Worm (Caenorhabditis elegans) whole organism, L1 larva: ENCODE data around the gene F11C1.9.
A peak's percentile ranks its signal among the peaks of the same experiment; 100 is the strongest.

Experiments
- C04F5.9 ChIP-seq: sonication (generic microtip); optimal IDR thresholded peaks from 2 replicates; lab custom pipeline; 2016; ENCODE audit warnings: missing genetic modification characterization, missing compliant biosample characterization
- C16A3.4 ChIP-seq: fragments of 150-350 bp; optimal IDR thresholded peaks from 2 replicates; lab custom pipeline; 2014; ENCODE audit warnings: missing biosample characterization, missing genetic modification characterization
- C34B4.2 ChIP-seq: sonication (generic microtip); optimal IDR thresholded peaks from 2 replicates; lab custom pipeline; 2017; ENCODE audit warnings: mild to moderate bottlenecking, missing genetic modification characterization, missing compliant biosample characterization
- F16B12.6 ChIP-seq: fragments of 150-350 bp; optimal IDR thresholded peaks from 2 replicates; lab custom pipeline; 2014; ENCODE audit warnings: missing biosample characterization, missing genetic modification characterization
- Y116A8C.19 ChIP-seq: sonication (generic microtip); optimal IDR thresholded peaks from 2 replicates; lab custom pipeline; 2016; ENCODE audit warnings: missing compliant biosample characterization, missing genetic modification characterization, borderline replicate concordance
- alr-1 ChIP-seq: fragments of 200-800 bp; sonication (Bioruptor generic); optimal IDR thresholded peaks from 2 replicates; lab custom pipeline; 2018; ENCODE audit warnings: borderline replicate concordance, mild to moderate bottlenecking, missing genetic modification characterization, missing compliant biosample characterization
- ceh-63 ChIP-seq: fragments of 200-800 bp; sonication (Bioruptor generic); optimal IDR thresholded peaks from 2 replicates; lab custom pipeline; 2018; ENCODE audit warnings: mild to moderate bottlenecking, missing genetic modification characterization, missing compliant biosample characterization
- ceh-82 ChIP-seq, 3 experiments: fragments of 150-350 bp in 1 of 3; sonication (generic microtip) in 2 of 3; optimal IDR thresholded peaks; 2 replicates each; lab custom pipeline; 2014 to 2017; ENCODE audit warnings: missing biosample characterization in 3 of 3, missing genetic modification characterization in 3 of 3
- ceh-88 ChIP-seq: fragments of 200-800 bp; sonication (Bioruptor generic); IDR thresholded peaks from 2 replicates; pipeline ENCODE4 v1.3.6; 2022; ENCODE audit warnings: missing genetic modification characterization, missing compliant biosample characterization
- ceh-90 ChIP-seq: sonication (generic microtip); optimal IDR thresholded peaks from 2 replicates; lab custom pipeline; 2016; ENCODE audit warnings: missing genetic modification characterization, missing compliant biosample characterization
- ces-1 ChIP-seq: fragments of 150-350 bp; optimal IDR thresholded peaks from 2 replicates; lab custom pipeline; 2014; ENCODE audit warnings: missing biosample characterization, missing genetic modification reagents, missing genetic modification characterization
- dsc-1 ChIP-seq: sonication (generic microtip); optimal IDR thresholded peaks from 2 replicates; lab custom pipeline; 2016; ENCODE audit warnings: mild to moderate bottlenecking, missing genetic modification characterization, missing compliant biosample characterization
- efl-3 ChIP-seq: fragments of 200-800 bp; sonication (Bioruptor generic); optimal IDR thresholded peaks from 2 replicates; lab custom pipeline; 2018; ENCODE audit warnings: mild to moderate bottlenecking, missing genetic modification characterization, missing compliant biosample characterization
- egl-13 ChIP-seq: sonication (generic microtip); optimal IDR thresholded peaks from 2 replicates; lab custom pipeline; 2016; ENCODE audit warnings: missing genotype, missing genetic modification reagents, missing genetic modification characterization, missing compliant biosample characterization
- elt-2 ChIP-seq: sonication (generic microtip); optimal IDR thresholded peaks from 2 replicates; lab custom pipeline; 2016; ENCODE audit warnings: missing genetic modification characterization, mild to moderate bottlenecking, inconsistent platforms, missing compliant biosample characterization, missing genetic modification reagents
- elt-3 ChIP-seq, 6 experiments: fragments of 150-350 bp in 1 of 6; sonication (generic microtip); optimal IDR thresholded peaks; 2 replicates each; lab custom pipeline; 2017 to 2018; ENCODE audit warnings: missing biosample characterization in 6 of 6, missing genetic modification characterization in 6 of 6, inconsistent platforms in 1 of 6
- fkh-4 ChIP-seq: sonication (generic microtip); optimal IDR thresholded peaks from 2 replicates; lab custom pipeline; 2016; ENCODE audit warnings: missing compliant biosample characterization, missing genetic modification characterization, borderline replicate concordance
- fkh-8 ChIP-seq: sonication (generic microtip); optimal IDR thresholded peaks from 2 replicates; lab custom pipeline; 2016; ENCODE audit warnings: mild to moderate bottlenecking, missing genetic modification characterization, missing compliant biosample characterization
- fos-1 ChIP-seq: fragments of 150-350 bp; optimal IDR thresholded peaks from 2 replicates; lab custom pipeline; 2014; ENCODE audit warnings: missing biosample characterization, missing genetic modification characterization
- grh-1 ChIP-seq: fragments of 200-800 bp; sonication (Bioruptor generic); IDR thresholded peaks from 2 replicates; pipeline ENCODE4 v1.3.6; 2022; ENCODE audit warnings: missing genetic modification reagents, missing genetic modification characterization, missing compliant biosample characterization
- hpl-2 ChIP-seq: fragments of 150-350 bp; optimal IDR thresholded peaks from 2 replicates; lab custom pipeline; 2014; ENCODE audit warnings: missing biosample characterization, missing genetic modification reagents, missing genetic modification characterization
- jun-1 ChIP-seq: fragments of 150-350 bp; optimal IDR thresholded peaks from 2 replicates; lab custom pipeline; 2014; ENCODE audit warnings: missing biosample characterization, missing genetic modification reagents, missing genetic modification characterization
- lin-13 ChIP-seq: fragments of 150-350 bp; optimal IDR thresholded peaks from 2 replicates; lab custom pipeline; 2014; ENCODE audit warnings: missing biosample characterization, missing genetic modification reagents, missing genetic modification characterization
- lin-14 ChIP-seq: fragments of 200-800 bp; sonication (Bioruptor generic); optimal IDR thresholded peaks from 2 replicates; lab custom pipeline; 2018; ENCODE audit warnings: mild to moderate bottlenecking, missing genetic modification characterization, moderate library complexity, missing compliant biosample characterization
- lin-15B ChIP-seq: fragments of 150-350 bp; sonication (generic microtip); optimal IDR thresholded peaks from 3 replicates; lab custom pipeline; 2014; ENCODE audit warnings: missing biosample characterization, missing genetic modification characterization
- lin-35 ChIP-seq, 2 experiments: fragments of 150-350 bp; optimal IDR thresholded peaks; 2 replicates each; lab custom pipeline; 2014; ENCODE audit warnings: missing biosample characterization in 2 of 2, missing genetic modification characterization in 2 of 2, missing genetic modification reagents in 2 of 2
- lir-3 ChIP-seq: sonication (generic microtip); optimal IDR thresholded peaks from 2 replicates; lab custom pipeline; 2016; ENCODE audit warnings: mild to moderate bottlenecking, missing genetic modification characterization, moderate library complexity, missing compliant biosample characterization; ENCODE audit not compliant: poor library complexity
- mab-9 ChIP-seq: fragments of 200-800 bp; sonication (Bioruptor generic); IDR thresholded peaks from 2 replicates; pipeline ENCODE4 v1.3.6; 2022; ENCODE audit warnings: missing genetic modification reagents, missing genetic modification characterization, missing compliant biosample characterization
- mdl-1 ChIP-seq, 2 experiments: fragments of 150-350 bp; optimal IDR thresholded peaks; 2 replicates each; lab custom pipeline; 2014 to 2017; ENCODE audit warnings: missing biosample characterization in 2 of 2, missing genetic modification characterization in 2 of 2, inconsistent platforms in 1 of 2
- mef-2 ChIP-seq: fragments of 150-350 bp; optimal IDR thresholded peaks from 2 replicates; lab custom pipeline; 2014; ENCODE audit warnings: missing biosample characterization, missing genetic modification characterization
- nhr-12 ChIP-seq: sonication (generic microtip); optimal IDR thresholded peaks from 2 replicates; lab custom pipeline; 2017; ENCODE audit warnings: missing biosample characterization, missing genetic modification characterization
- nhr-237 ChIP-seq: fragments of 150-350 bp; optimal IDR thresholded peaks from 2 replicates; lab custom pipeline; 2014; ENCODE audit warnings: missing biosample characterization, missing genetic modification characterization
- nhr-71 ChIP-seq: sonication (generic microtip); optimal IDR thresholded peaks from 2 replicates; lab custom pipeline; 2016; ENCODE audit warnings: mild to moderate bottlenecking, missing genetic modification characterization, moderate library complexity, missing compliant biosample characterization
- nhr-77 ChIP-seq: fragments of 150-350 bp; optimal IDR thresholded peaks from 2 replicates; lab custom pipeline; 2014; ENCODE audit warnings: missing biosample characterization, missing genetic modification characterization
- nhr-85 ChIP-seq: sonication (generic microtip); peaks from one replicate; lab custom pipeline; 2016; ENCODE audit warnings: missing genetic modification characterization, inconsistent platforms, missing compliant biosample characterization
- pag-3 ChIP-seq: sonication (generic microtip); optimal IDR thresholded peaks from 2 replicates; lab custom pipeline; 2017; ENCODE audit warnings: missing genetic modification characterization, mild to moderate bottlenecking, missing compliant biosample characterization, antibody characterized with exemption, borderline replicate concordance; ENCODE audit not compliant: insufficient read depth
- rnt-1 ChIP-seq: sonication (generic microtip); optimal IDR thresholded peaks from 2 replicates; lab custom pipeline; 2016; ENCODE audit warnings: mild to moderate bottlenecking, missing genetic modification characterization, moderate library complexity, missing compliant biosample characterization
- skn-1 ChIP-seq: fragments of 150-350 bp; optimal IDR thresholded peaks from 2 replicates; lab custom pipeline; 2014; ENCODE audit warnings: missing biosample characterization, missing genetic modification characterization
- snpc-4 ChIP-seq: fragments of 150-350 bp; optimal IDR thresholded peaks from 2 replicates; lab custom pipeline; 2014; ENCODE audit warnings: missing biosample characterization, missing genetic modification characterization
- sox-4 ChIP-seq: sonication (generic microtip); optimal IDR thresholded peaks from 2 replicates; lab custom pipeline; 2016; ENCODE audit warnings: missing genetic modification characterization, missing compliant biosample characterization
- sptf-1 ChIP-seq: fragments of 150-350 bp; optimal IDR thresholded peaks from 2 replicates; lab custom pipeline; 2014; ENCODE audit warnings: missing biosample characterization, missing genetic modification characterization
- swsn-7 ChIP-seq: sonication (generic microtip); optimal IDR thresholded peaks from 2 replicates; lab custom pipeline; 2016; ENCODE audit warnings: missing genetic modification characterization, missing compliant biosample characterization
- tbx-2 ChIP-seq: sonication (generic microtip); optimal IDR thresholded peaks from 2 replicates; lab custom pipeline; 2016; ENCODE audit warnings: missing genetic modification characterization, missing compliant biosample characterization
- tlp-1 ChIP-seq: fragments of 150-350 bp; optimal IDR thresholded peaks from 2 replicates; lab custom pipeline; 2014; ENCODE audit warnings: missing biosample characterization, missing genetic modification characterization
- unc-30 ChIP-seq: sonication (generic microtip); optimal IDR thresholded peaks from 2 replicates; lab custom pipeline; 2017; ENCODE audit warnings: missing biosample characterization, missing genetic modification characterization
- unc-62 ChIP-seq: fragments of 150-350 bp; optimal IDR thresholded peaks from 2 replicates; lab custom pipeline; 2014; ENCODE audit warnings: missing biosample characterization, missing genetic modification reagents, missing genetic modification characterization
- unc-86 ChIP-seq: sonication (generic microtip); optimal IDR thresholded peaks from 2 replicates; lab custom pipeline; 2016; ENCODE audit warnings: missing genetic modification characterization, missing compliant biosample characterization
- unc-98 ChIP-seq: fragments of 200-800 bp; sonication (Bioruptor generic); IDR thresholded peaks from 2 replicates; pipeline ENCODE4 v1.3.6; 2022; ENCODE audit warnings: missing genetic modification characterization, missing compliant biosample characterization
- vab-15 ChIP-seq: sonication (generic microtip); optimal IDR thresholded peaks from 2 replicates; lab custom pipeline; 2017; ENCODE audit warnings: missing genotype, mild to moderate bottlenecking, missing genetic modification characterization, missing compliant biosample characterization
- zip-4 ChIP-seq: fragments of 200-800 bp; sonication (Bioruptor generic); optimal IDR thresholded peaks from 2 replicates; lab custom pipeline; 2018; ENCODE audit warnings: mild to moderate bottlenecking, missing genetic modification characterization, moderate library complexity, missing compliant biosample characterization
- ztf-11 ChIP-seq, 2 experiments: sonication (generic microtip); optimal IDR thresholded peaks; 2 replicates each; lab custom pipeline; 2016 to 2017; ENCODE audit warnings: missing genetic modification characterization in 2 of 2, missing biosample characterization in 1 of 2, missing compliant biosample characterization in 1 of 2
- ztf-4 ChIP-seq: fragments of 150-350 bp; optimal IDR thresholded peaks from 2 replicates; lab custom pipeline; 2014; ENCODE audit warnings: missing biosample characterization, missing genetic modification characterization

Gene F11C1.9

ce11 chrX:12975595-12976089 is 1.7 kb downstream of the F11C1.9 start, which contains the start of gene ppk-3 (continued):
- peak; percentile 84 for TF ChIP-seq jun-1 (tag; lab: Kevin White, UChicago)
- TF ChIP-seq fos-1 (tag; lab: Kevin White, UChicago): peak; percentile 72
- peak; percentile 85 for TF ChIP-seq grh-1
- TF ChIP-seq ztf-4: peak; percentile 84
- peak; percentile 92 for TF ChIP-seq nhr-85 (tag; lab: Kevin White, UChicago)
- TF ChIP-seq skn-1 (tag; lab: Kevin White, UChicago): peak; percentile 65
- TF ChIP-seq mdl-1 (tag; optimal IDR thresholded peaks at IDR 0.05; lab: Kevin White, UChicago): peak in 1 of 2 experiments; percentile 82
- TF ChIP-seq vab-15 (tag; lab: Kevin White, UChicago): peak; percentile 62
- TF ChIP-seq lin-14 (GFP tag; lab: Kevin White, UChicago): peak; percentile 93
- no peak for TF ChIP-seq tlp-1 (tag; lab: Kevin White, UChicago)
- no peak for TF ChIP-seq unc-30 (tag; lab: Kevin White, UChicago)
- peak; percentile 96 for TF ChIP-seq nhr-71 (tag; lab: Kevin White, UChicago)
- TF ChIP-seq fkh-4 (tag; lab: Kevin White, UChicago): no peak
- no peak for TF ChIP-seq sptf-1 (tag; lab: Kevin White, UChicago)
- TF ChIP-seq unc-62 (GFP tag; lab: Kevin White, UChicago): no peak
- TF ChIP-seq rnt-1 (tag; lab: Kevin White, UChicago): peak; percentile 95
- TF ChIP-seq elt-2 (tag; lab: Kevin White, UChicago): peak; percentile 19
- TF ChIP-seq sox-4 (tag; lab: Kevin White, UChicago): peak; percentile 33
- TF ChIP-seq ces-1: no peak
- TF ChIP-seq hpl-2: peak; percentile 20
- TF ChIP-seq ceh-82 (tag; optimal IDR thresholded peaks at IDR 0.05; lab: Kevin White, UChicago): peak; percentile 79 to 88 (median 83)
- no peak for TF ChIP-seq ceh-90 (tag; lab: Kevin White, UChicago)
- peak; percentile 66 for TF ChIP-seq lir-3 (tag; lab: Kevin White, UChicago)
- TF ChIP-seq C16A3.4 (tag; lab: Kevin White, UChicago): peak; percentile 90
- peak; percentile 89 for TF ChIP-seq swsn-7 (tag; lab: Kevin White, UChicago)
- peak in 5 of 6 experiments; percentile 50 to 87 (median 64) for TF ChIP-seq elt-3 (tag; optimal IDR thresholded peaks at IDR 0.05; lab: Kevin White, UChicago)
- TF ChIP-seq alr-1 (tag; lab: Kevin White, UChicago): no peak
- TF ChIP-seq nhr-77: peak; percentile 78
- TF ChIP-seq lin-13 (GFP tag; lab: Kevin White, UChicago): peak; percentile 85
- no peak for TF ChIP-seq C34B4.2 (tag; lab: Kevin White, UChicago)
- peak; percentile 49 for TF ChIP-seq zip-4 (GFP tag; lab: Kevin White, UChicago)
- no peak for TF ChIP-seq Y116A8C.19
- no peak for TF ChIP-seq efl-3 (GFP tag; lab: Kevin White, UChicago)
- TF ChIP-seq ztf-11 (tag; optimal IDR thresholded peaks at IDR 0.05; lab: Kevin White, UChicago): peak in 1 of 2 experiments; percentile 50
- TF ChIP-seq fkh-8 (tag; lab: Kevin White, UChicago): peak; percentile 74
- peak; percentile 37 for TF ChIP-seq pag-3
- TF ChIP-seq egl-13 (tag; lab: Kevin White, UChicago): peak; percentile 63
- TF ChIP-seq ceh-63: no peak
- no peak for TF ChIP-seq unc-98 (GFP tag; lab: Robert Waterston, UW)
- peak; percentile 36 for TF ChIP-seq mab-9 (GFP tag; lab: Robert Waterston, UW)
- peak; percentile 29 for TF ChIP-seq nhr-237 (tag; lab: Kevin White, UChicago)
- TF ChIP-seq F16B12.6 (tag; lab: Kevin White, UChicago): peak; percentile 54
- TF ChIP-seq nhr-12 (tag; lab: Kevin White, UChicago): no peak
- TF ChIP-seq lin-35 (GFP tag; optimal IDR thresholded peaks at IDR 0.05; lab: Kevin White, UChicago): peak; percentile 84 to 88
- TF ChIP-seq ceh-88 (GFP tag; lab: Robert Waterston, UW): peak; percentile 61
- TF ChIP-seq C04F5.9 (tag; lab: Kevin White, UChicago): peak; percentile 59
- peak; percentile 78 for TF ChIP-seq unc-86 (tag; lab: Kevin White, UChicago)
- TF ChIP-seq mef-2 (tag; lab: Kevin White, UChicago): no peak
- TF ChIP-seq tbx-2 (tag; lab: Kevin White, UChicago): peak; percentile 86
- peak; percentile 89 for TF ChIP-seq dsc-1 (tag; lab: Kevin White, UChicago)
- peak; percentile 68 for TF ChIP-seq lin-15B (tag; lab: Kevin White, UChicago)
- TF ChIP-seq snpc-4 (tag; lab: Kevin White, UChicago): peak; percentile 70
